Worm (Caenorhabditis elegans) whole organism, late embryonic: Measurements from ENCODE around the gene F14E5.8.

Experiments used
- F13H6.1 ChIP-seq: sonication (generic microtip); optimal IDR thresholded peaks from 2 replicates; lab custom pipeline; 2016; ENCODE audit warnings: missing genetic modification characterization, missing compliant biosample characterization
- Y22D7AL.16 ChIP-seq: sonication (generic microtip); optimal IDR thresholded peaks from 2 replicates; lab custom pipeline; 2016; ENCODE audit warnings: missing genetic modification characterization, missing compliant biosample characterization
- ama-1 ChIP-seq: fragments of 150-350 bp; optimal IDR thresholded peaks from 2 replicates; lab custom pipeline; 2014
- ceh-18 ChIP-seq: sonication (generic microtip); optimal IDR thresholded peaks from 2 replicates; lab custom pipeline; 2016; ENCODE audit warnings: missing genetic modification characterization, missing compliant biosample characterization
- ceh-19 ChIP-seq: fragments of 200-800 bp; sonication (Bioruptor generic); optimal IDR thresholded peaks from 2 replicates; lab custom pipeline; 2018; ENCODE audit warnings: mild to moderate bottlenecking, missing genetic modification characterization, missing compliant biosample characterization
- ceh-22 ChIP-seq: sonication (generic microtip); optimal IDR thresholded peaks from 2 replicates; lab custom pipeline; 2017; ENCODE audit warnings: missing biosample characterization, missing genetic modification characterization
- ceh-24 ChIP-seq: sonication (generic microtip); optimal IDR thresholded peaks from 2 replicates; lab custom pipeline; 2016; ENCODE audit warnings: mild to moderate bottlenecking, missing genetic modification characterization, missing compliant biosample characterization
- ceh-34 ChIP-seq: sonication (generic microtip); optimal IDR thresholded peaks from 2 replicates; lab custom pipeline; 2016; ENCODE audit warnings: mild to moderate bottlenecking, missing genetic modification characterization, missing compliant biosample characterization
- ceh-48 ChIP-seq: sonication (generic microtip); optimal IDR thresholded peaks from 2 replicates; lab custom pipeline; 2016; ENCODE audit warnings: missing genetic modification characterization, inconsistent platforms, missing compliant biosample characterization
- ceh-9 ChIP-seq: sonication (generic microtip); optimal IDR thresholded peaks from 2 replicates; lab custom pipeline; 2016; ENCODE audit warnings: mild to moderate bottlenecking, missing genetic modification characterization, inconsistent platforms, missing compliant biosample characterization
- che-1 ChIP-seq: sonication (generic microtip); optimal IDR thresholded peaks from 2 replicates; lab custom pipeline; 2016; ENCODE audit warnings: mild to moderate bottlenecking, missing genetic modification characterization, missing compliant biosample characterization
- dmd-4 ChIP-seq: sonication (generic microtip); optimal IDR thresholded peaks from 2 replicates; lab custom pipeline; 2016; ENCODE audit warnings: borderline replicate concordance, missing genetic modification characterization, missing compliant biosample characterization
- dve-1 ChIP-seq: sonication (generic microtip); optimal IDR thresholded peaks from 2 replicates; lab custom pipeline; 2017; ENCODE audit warnings: antibody characterized with exemption, mild to moderate bottlenecking, missing genetic modification characterization, missing compliant biosample characterization
- elt-4 ChIP-seq: sonication (generic microtip); optimal IDR thresholded peaks from 2 replicates; lab custom pipeline; 2016; ENCODE audit warnings: missing genetic modification characterization, missing compliant biosample characterization
- fkh-10 ChIP-seq: fragments of 150-350 bp; optimal IDR thresholded peaks from 2 replicates; lab custom pipeline; 2014; ENCODE audit warnings: missing biosample characterization, missing genetic modification reagents, missing genetic modification characterization
- gmeb-2 ChIP-seq: sonication (generic microtip); optimal IDR thresholded peaks from 2 replicates; lab custom pipeline; 2016; ENCODE audit warnings: missing genetic modification characterization, inconsistent platforms, missing compliant biosample characterization
- hlh-30 ChIP-seq: sonication (generic microtip); optimal IDR thresholded peaks from 2 replicates; lab custom pipeline; 2017; ENCODE audit warnings: antibody characterized with exemption, missing genetic modification characterization, missing compliant biosample characterization; ENCODE audit not compliant: insufficient read depth
- hlh-6 ChIP-seq: sonication (generic microtip); optimal IDR thresholded peaks from 2 replicates; lab custom pipeline; 2016; ENCODE audit warnings: missing genotype, missing genetic modification characterization, missing compliant biosample characterization
- hlh-8 ChIP-seq: sonication (generic microtip); optimal IDR thresholded peaks from 2 replicates; lab custom pipeline; 2016; ENCODE audit warnings: missing genotype, missing genetic modification characterization, missing compliant biosample characterization
- mec-3 ChIP-seq: sonication (generic microtip); optimal IDR thresholded peaks from 2 replicates; lab custom pipeline; 2016; ENCODE audit warnings: borderline replicate concordance, missing genetic modification characterization, missing compliant biosample characterization
- nfya-1 ChIP-seq: sonication (generic microtip); optimal IDR thresholded peaks from 2 replicates; lab custom pipeline; 2017; ENCODE audit warnings: missing genetic modification characterization, mild to moderate bottlenecking, missing compliant biosample characterization, antibody characterized with exemption, moderate library complexity
- odd-2 ChIP-seq: sonication (generic microtip); optimal IDR thresholded peaks from 2 replicates; lab custom pipeline; 2017; ENCODE audit warnings: antibody characterized with exemption, mild to moderate bottlenecking, missing genetic modification characterization, missing compliant biosample characterization
- pat-9 ChIP-seq: fragments of 200-800 bp; sonication (Bioruptor generic); optimal IDR thresholded peaks from 2 replicates; lab custom pipeline; 2018; ENCODE audit warnings: mild to moderate bottlenecking, missing genetic modification characterization, moderate library complexity, missing compliant biosample characterization
- pax-1 ChIP-seq: fragments of 150-350 bp; optimal IDR thresholded peaks from 2 replicates; lab custom pipeline; 2014; ENCODE audit warnings: missing biosample characterization, missing genetic modification characterization
- pha-4 ChIP-seq: fragments of 150-350 bp; optimal IDR thresholded peaks from 2 replicates; lab custom pipeline; 2018; ENCODE audit warnings: missing biosample characterization, missing genetic modification reagents, missing genetic modification characterization
- ref-2 ChIP-seq: sonication (generic microtip); optimal IDR thresholded peaks from 2 replicates; lab custom pipeline; 2016; ENCODE audit warnings: missing genetic modification characterization, missing compliant biosample characterization
- sdc-2 ChIP-seq: sonication (generic microtip); optimal IDR thresholded peaks from 2 replicates; lab custom pipeline; 2016; ENCODE audit warnings: missing genotype, missing genetic modification characterization, missing compliant biosample characterization
- sox-2 ChIP-seq: fragments of 200-800 bp; sonication (Bioruptor generic); IDR thresholded peaks from 2 replicates; pipeline ENCODE4 v1.3.6; 2022; ENCODE audit warnings: missing genetic modification reagents, missing genetic modification characterization, missing compliant biosample characterization
- sox-4 ChIP-seq: sonication (generic microtip); optimal IDR thresholded peaks from 2 replicates; lab custom pipeline; 2017; ENCODE audit warnings: mild to moderate bottlenecking, missing genetic modification characterization, inconsistent platforms, missing compliant biosample characterization
- tbx-2 ChIP-seq: sonication (generic microtip); optimal IDR thresholded peaks from 2 replicates; lab custom pipeline; 2016; ENCODE audit warnings: missing genetic modification characterization, missing compliant biosample characterization
- tbx-7 ChIP-seq: sonication (generic microtip); optimal IDR thresholded peaks from 2 replicates; lab custom pipeline; 2016; ENCODE audit warnings: missing genotype, missing genetic modification characterization, missing compliant biosample characterization
- ttx-3 ChIP-seq: sonication (generic microtip); optimal IDR thresholded peaks from 2 replicates; lab custom pipeline; 2016; ENCODE audit warnings: missing genetic modification reagents, missing genetic modification characterization, missing compliant biosample characterization
- unc-3 ChIP-seq, 2 experiments: fragments of 200-800 bp in 1 of 2; sonication (Bioruptor generic) in 1 of 2; sonication (generic microtip) in 1 of 2; conservative IDR thresholded peaks in 1 of 2; optimal IDR thresholded peaks in 1 of 2; 2 replicates each; pipeline versions ENCODE4 v1.3.6 to Lab custom; 2016 to 2022; ENCODE audit warnings: missing compliant biosample characterization in 2 of 2, missing genetic modification characterization in 2 of 2, missing genetic modification reagents in 1 of 2
- unc-42 ChIP-seq: sonication (generic microtip); optimal IDR thresholded peaks from 2 replicates; lab custom pipeline; 2016; ENCODE audit warnings: missing genotype, missing genetic modification characterization, missing compliant biosample characterization
- unc-86 ChIP-seq: sonication (generic microtip); optimal IDR thresholded peaks from 2 replicates; lab custom pipeline; 2016; ENCODE audit warnings: missing genetic modification characterization, missing compliant biosample characterization
- zip-5 ChIP-seq: sonication (generic microtip); optimal IDR thresholded peaks from 2 replicates; lab custom pipeline; 2016; ENCODE audit warnings: missing genetic modification characterization, missing compliant biosample characterization
- ztf-16 ChIP-seq: sonication (generic microtip); optimal IDR thresholded peaks from 2 replicates; lab custom pipeline; 2017; ENCODE audit warnings: missing genetic modification characterization, missing compliant biosample characterization

Gene F14E5.8

DNA sequence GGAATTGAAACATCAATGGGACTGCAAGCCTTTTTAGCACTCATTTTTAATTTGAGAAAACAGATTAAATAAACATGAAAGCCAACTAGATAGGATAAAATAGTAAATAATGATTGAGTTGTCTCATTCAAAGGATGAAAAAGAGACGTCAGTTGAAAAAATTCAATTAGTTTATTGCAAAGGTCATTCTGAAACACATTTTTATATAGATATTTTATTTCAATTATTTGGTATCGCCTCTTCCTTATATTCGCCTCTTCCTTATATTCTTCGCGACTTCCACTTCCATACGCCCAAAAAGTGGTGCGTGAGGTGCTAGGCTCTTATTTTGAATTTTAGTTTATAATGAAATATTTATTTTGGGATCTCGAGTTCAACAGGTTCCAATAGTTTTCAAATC, 15.1 kb downstream of the F14E5.8 start, which contains the start of gene acp-4:
Gene acp-4, minus strand, starts transcription at position 101 of the 400 bp plus-strand sequence.
- TF ChIP-seq unc-3 (GFP tag; conservative IDR thresholded peaks at IDR 0.05; lab: Robert Waterston, UW), result no peak
- no peak for TF ChIP-seq unc-3 (tag; optimal IDR thresholded peaks at IDR 0.05; lab: Kevin White, UChicago)
- TF ChIP-seq F13H6.1 (tag; lab: Kevin White, UChicago), result no peak
- no peak for TF ChIP-seq ref-2
- TF ChIP-seq ztf-16, result no peak
- no peak for TF ChIP-seq pha-4 (tag; lab: Kevin White, UChicago)
- TF ChIP-seq zip-5, result no peak
- TF ChIP-seq nfya-1 (tag; lab: Kevin White, UChicago), result no peak
- TF ChIP-seq gmeb-2 (tag; lab: Kevin White, UChicago), result no peak
- no peak for TF ChIP-seq ceh-9 (tag; lab: Kevin White, UChicago)
- TF ChIP-seq ama-1, result no peak

DNA sequence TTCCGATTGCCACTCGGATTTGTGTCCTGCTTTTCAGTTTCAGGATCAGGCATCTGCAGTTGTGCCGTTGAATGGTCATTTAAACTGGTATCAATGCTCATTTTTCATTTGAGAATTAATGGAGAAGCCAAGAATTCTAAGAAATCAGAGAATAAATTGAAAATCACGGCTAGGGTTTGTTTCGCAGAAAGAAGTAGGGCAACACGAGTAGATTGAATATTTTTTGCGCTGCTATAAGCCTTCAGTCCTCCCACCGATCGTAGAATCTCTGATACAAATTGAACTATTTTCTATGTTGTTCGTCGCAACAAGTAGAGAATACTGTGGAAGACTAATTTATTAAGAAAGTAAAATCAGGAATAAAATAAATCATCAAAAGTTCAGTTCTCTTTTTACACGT, 17.1 kb downstream of the F14E5.8 start, which contains the start of gene acp-3:
Gene acp-3, minus strand, starts transcription at position 101 of the 400 bp plus-strand sequence.
- TF ChIP-seq unc-86 (tag; lab: Kevin White, UChicago), result no peak
- no peak for TF ChIP-seq dve-1 (tag; lab: Kevin White, UChicago)
- no peak for TF ChIP-seq ceh-18 (tag; lab: Kevin White, UChicago)
- TF ChIP-seq sox-2, result no peak
- TF ChIP-seq ceh-9 (tag; lab: Kevin White, UChicago), result no peak
- no peak for TF ChIP-seq ttx-3
- TF ChIP-seq elt-4 (tag; lab: Kevin White, UChicago), result no peak
- TF ChIP-seq pha-4 (tag; lab: Kevin White, UChicago), result no peak
- TF ChIP-seq mec-3 (tag; lab: Kevin White, UChicago), result no peak
- no peak for TF ChIP-seq ceh-19 (GFP tag; lab: Kevin White, UChicago)
- no peak for TF ChIP-seq che-1 (tag; lab: Kevin White, UChicago)
- no peak for TF ChIP-seq fkh-10
- TF ChIP-seq sox-4, result no peak
- TF ChIP-seq, all 69 proteins: peak for 0

DNA sequence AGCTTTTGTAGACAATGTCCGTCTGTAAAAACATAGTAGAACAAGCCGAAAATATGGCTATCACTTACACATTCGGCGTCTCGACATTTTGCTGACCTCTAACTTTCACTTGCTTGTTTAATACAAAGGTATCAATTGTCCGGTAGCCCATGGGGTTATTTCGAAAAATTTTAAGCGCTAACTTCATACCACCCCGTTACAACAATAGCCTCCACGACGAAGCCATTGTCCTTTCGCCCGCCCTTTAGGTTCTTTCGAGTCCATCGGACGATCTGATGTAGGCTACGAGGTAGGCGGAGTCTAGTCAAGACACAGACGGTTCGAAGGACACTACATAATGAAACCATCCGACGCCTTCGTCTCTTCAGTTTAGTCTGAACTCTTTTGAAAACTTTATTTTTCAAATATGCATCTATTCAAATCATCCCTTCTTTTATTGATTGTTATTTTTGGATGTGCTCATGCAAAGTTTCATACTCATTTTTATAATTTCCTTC, 18.9 kb downstream of the F14E5.8 start, which contains the start of gene lips-10:
Gene lips-10, plus strand, starts transcription at position 378 of the 497 bp plus-strand sequence.
- TF ChIP-seq unc-86 (tag; lab: Kevin White, UChicago) (no peak), ref-2 (no peak), hlh-30 (tag; lab: Kevin White, UChicago) (no peak), unc-42 (tag; lab: Kevin White, UChicago) (no peak), ceh-34 (no peak), sox-4 (no peak)

ce11 chrII:8440097-8440496, 20.2 kb downstream of the F14E5.8 start:
- TF ChIP-seq zip-5, result no peak
- TF ChIP-seq dve-1 (tag; lab: Kevin White, UChicago), result no peak
- no peak for TF ChIP-seq nfya-1 (tag; lab: Kevin White, UChicago)
- no peak for TF ChIP-seq unc-3 (GFP tag; conservative IDR thresholded peaks at IDR 0.05; lab: Robert Waterston, UW)
- TF ChIP-seq unc-3 (tag; optimal IDR thresholded peaks at IDR 0.05; lab: Kevin White, UChicago), result no peak
- TF ChIP-seq sdc-2, result no peak
- TF ChIP-seq ref-2, result no peak
- no peak for TF ChIP-seq dmd-4

DNA sequence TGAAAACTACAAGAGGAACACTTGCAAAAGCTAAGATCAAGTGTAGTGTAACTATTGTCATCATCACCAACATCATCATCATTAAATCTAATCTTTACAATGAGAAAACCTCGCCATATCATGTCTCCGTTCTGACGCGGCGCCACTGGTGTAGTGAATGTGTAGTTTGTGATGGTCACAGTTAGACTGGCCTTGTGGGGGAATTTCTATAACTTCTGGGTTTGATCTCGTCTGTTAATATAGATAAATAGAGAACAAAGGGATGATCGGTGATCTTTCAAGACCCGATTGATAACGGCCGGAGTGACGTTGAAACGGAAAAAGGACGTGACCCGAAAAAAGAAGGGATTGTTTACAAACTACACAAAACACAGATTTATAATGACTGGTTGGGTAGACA, 20.9 kb downstream of the F14E5.8 start:
- TF ChIP-seq Y22D7AL.16 (tag; lab: Kevin White, UChicago) (no peak), unc-3 (GFP tag; conservative IDR thresholded peaks at IDR 0.05; lab: Robert Waterston, UW) (no peak), unc-3 (tag; optimal IDR thresholded peaks at IDR 0.05; lab: Kevin White, UChicago) (no peak), hlh-6 (tag; lab: Kevin White, UChicago) (no peak), sox-4 (no peak), tbx-2 (tag; lab: Kevin White, UChicago) (no peak), pax-1 (tag; lab: Kevin White, UChicago) (no peak), ceh-9 (tag; lab: Kevin White, UChicago) (no peak), ceh-48 (no peak), tbx-7 (tag; lab: Kevin White, UChicago) (no peak), odd-2 (tag; lab: Kevin White, UChicago) (no peak), ceh-22 (tag; lab: Kevin White, UChicago) (no peak), pat-9 (tag; lab: Kevin White, UChicago) (no peak), ceh-24 (tag; lab: Kevin White, UChicago) (no peak), hlh-8 (tag; lab: Kevin White, UChicago) (no peak)
